Worm (Caenorhabditis elegans) whole organism, young adult: Measurements from ENCODE around the gene srbc-9.

Experiments
- B0019.2 ChIP-seq: fragments of 200-800 bp; sonication (Bioruptor generic); conservative IDR thresholded peaks from 2 replicates; pipeline ENCODE4 v1.3.6; 2022; ENCODE audit warnings: missing genetic modification reagents, missing genetic modification characterization, missing compliant biosample characterization
- B0035.1 ChIP-seq: sonication (generic microtip); optimal IDR thresholded peaks from 2 replicates; lab custom pipeline; 2016; ENCODE audit warnings: missing genetic modification characterization, mild to moderate bottlenecking, missing compliant biosample characterization, missing genotype, missing genetic modification reagents
- C06A6.2 ChIP-seq: fragments of 200-800 bp; sonication (Bioruptor generic); conservative IDR thresholded peaks from 2 replicates; pipeline ENCODE4 v1.3.6; 2022; ENCODE audit warnings: missing genetic modification characterization, missing compliant biosample characterization
- F10E7.11 ChIP-seq: sonication (generic microtip); optimal IDR thresholded peaks from 2 replicates; lab custom pipeline; 2017; ENCODE audit warnings: mild to moderate bottlenecking, missing genetic modification characterization, moderate library complexity, missing compliant biosample characterization
- F23B12.7 ChIP-seq: sonication (generic microtip); optimal IDR thresholded peaks from 2 replicates; lab custom pipeline; 2017; ENCODE audit warnings: missing genetic modification characterization, mild to moderate bottlenecking, missing compliant biosample characterization, antibody characterized with exemption, moderate library complexity; ENCODE audit not compliant: insufficient read depth
- F55B11.4 ChIP-seq: sonication (generic microtip); optimal IDR thresholded peaks from 2 replicates; lab custom pipeline; 2016; ENCODE audit warnings: missing compliant biosample characterization, missing genetic modification characterization, borderline replicate concordance; ENCODE audit not compliant: insufficient read depth
- F57A8.1 ChIP-seq: fragments of 200-800 bp; sonication (Bioruptor generic); optimal IDR thresholded peaks from 2 replicates; lab custom pipeline; 2018; ENCODE audit warnings: mild to moderate bottlenecking, missing genetic modification characterization, moderate library complexity, missing compliant biosample characterization
- Y53F4B.3 ChIP-seq: fragments of 200-800 bp; sonication (Bioruptor generic); IDR thresholded peaks from 2 replicates; pipeline ENCODE4 v1.3.6; 2022; ENCODE audit warnings: missing genetic modification reagents, missing genetic modification characterization, missing compliant biosample characterization
- Y95B8A.8 ChIP-seq: fragments of 200-800 bp; sonication (Bioruptor generic); IDR thresholded peaks from 2 replicates; pipeline ENCODE4 v1.3.6; 2022; ENCODE audit warnings: missing genetic modification reagents, missing genetic modification characterization, missing compliant biosample characterization
- akir-1 ChIP-seq: fragments of 200-800 bp; sonication (Bioruptor generic); optimal IDR thresholded peaks from 2 replicates; lab custom pipeline; 2018; ENCODE audit warnings: mild to moderate bottlenecking, missing genetic modification characterization, moderate library complexity, missing compliant biosample characterization
- ama-1 ChIP-seq, 3 experiments: fragments of 150-350 bp in 1 of 3; sonication (generic microtip) in 2 of 3; optimal IDR thresholded peaks; 2 replicates each; lab custom pipeline; 2014 to 2018; ENCODE audit warnings: missing biosample characterization in 2 of 3, missing genetic modification characterization in 2 of 3, missing genetic modification reagents in 2 of 3
- aptf-2 ChIP-seq: fragments of 200-800 bp; sonication (Bioruptor generic); conservative IDR thresholded peaks from 2 replicates; pipeline ENCODE4 v1.3.6; 2022; ENCODE audit warnings: missing genetic modification reagents, missing genetic modification characterization, missing compliant biosample characterization
- aptf-3 ChIP-seq: fragments of 200-800 bp; sonication (Bioruptor generic); IDR thresholded peaks from 2 replicates; pipeline ENCODE4 v1.3.6; 2022; ENCODE audit warnings: missing genetic modification characterization, missing compliant biosample characterization
- athp-1 ChIP-seq: sonication (generic microtip); optimal IDR thresholded peaks from 2 replicates; lab custom pipeline; 2017; ENCODE audit warnings: mild to moderate bottlenecking, missing genetic modification characterization, missing compliant biosample characterization
- attf-6 ChIP-seq: fragments of 200-800 bp; sonication (Bioruptor generic); IDR thresholded peaks from 2 replicates; pipeline ENCODE4 v1.3.6; 2022; ENCODE audit warnings: missing genetic modification reagents, missing genetic modification characterization, missing compliant biosample characterization
- ceh-27 ChIP-seq: fragments of 200-800 bp; sonication (Bioruptor generic); optimal IDR thresholded peaks from 2 replicates; lab custom pipeline; 2018; ENCODE audit warnings: mild to moderate bottlenecking, missing genetic modification characterization, moderate library complexity, missing compliant biosample characterization
- egl-18 ChIP-seq: fragments of 200-800 bp; sonication (Bioruptor generic); IDR thresholded peaks from 2 replicates; pipeline ENCODE4 v1.3.6; 2022; ENCODE audit warnings: missing genetic modification reagents, missing genetic modification characterization, missing compliant biosample characterization
- ets-4 ChIP-seq: fragments of 200-800 bp; sonication (Bioruptor generic); optimal IDR thresholded peaks from 2 replicates; lab custom pipeline; 2018; ENCODE audit warnings: mild to moderate bottlenecking, missing genetic modification characterization, missing compliant biosample characterization
- him-1 ChIP-seq: sonication (generic microtip); optimal IDR thresholded peaks from 2 replicates; lab custom pipeline; 2016; ENCODE audit warnings: missing genotype, missing genetic modification reagents, missing genetic modification characterization, missing compliant biosample characterization
- hmg-20 ChIP-seq: fragments of 200-800 bp; sonication (Bioruptor generic); IDR thresholded peaks from 2 replicates; pipeline ENCODE4 v1.3.6; 2022; ENCODE audit warnings: missing genetic modification reagents, missing genetic modification characterization, missing compliant biosample characterization
- hsf-1 ChIP-seq: fragments of 200-800 bp; sonication (Bioruptor generic); IDR thresholded peaks from 2 replicates; pipeline ENCODE4 v1.3.6; 2022; ENCODE audit warnings: missing genetic modification reagents, missing genetic modification characterization, missing compliant biosample characterization
- lag-1 ChIP-seq: fragments of 200-800 bp; sonication (Bioruptor generic); IDR thresholded peaks from 2 replicates; pipeline ENCODE4 v1.3.6; 2022; ENCODE audit warnings: missing genetic modification reagents, missing genetic modification characterization, missing compliant biosample characterization
- let-607 ChIP-seq, 2 experiments: fragments of 200-800 bp in 1 of 2; sonication (Bioruptor generic) in 1 of 2; sonication (generic microtip) in 1 of 2; optimal IDR thresholded peaks; 2 replicates each; lab custom pipeline; 2016 to 2018; ENCODE audit warnings: mild to moderate bottlenecking in 2 of 2, missing compliant biosample characterization in 2 of 2, missing genetic modification characterization in 2 of 2, moderate library complexity in 2 of 2, missing genotype in 1 of 2
- lir-1 ChIP-seq: fragments of 200-800 bp; sonication (Bioruptor generic); conservative IDR thresholded peaks from 2 replicates; pipeline ENCODE4 v1.3.6; 2022; ENCODE audit warnings: missing genetic modification reagents, missing genetic modification characterization, missing compliant biosample characterization
- lsy-27 ChIP-seq: sonication (generic microtip); optimal IDR thresholded peaks from 2 replicates; lab custom pipeline; 2017; ENCODE audit warnings: missing genetic modification characterization, mild to moderate bottlenecking, missing compliant biosample characterization, antibody characterized with exemption, missing genotype, borderline replicate concordance; ENCODE audit not compliant: insufficient read depth
- madf-10 ChIP-seq: sonication (generic microtip); optimal IDR thresholded peaks from 2 replicates; lab custom pipeline; 2016; ENCODE audit warnings: mild to moderate bottlenecking, missing genetic modification characterization, missing compliant biosample characterization
- madf-3 ChIP-seq: fragments of 200-800 bp; sonication (Bioruptor generic); IDR thresholded peaks from 2 replicates; pipeline ENCODE4 v1.3.6; 2022; ENCODE audit warnings: missing genetic modification reagents, missing genetic modification characterization, missing compliant biosample characterization
- madf-8 ChIP-seq: fragments of 200-800 bp; sonication (Bioruptor generic); conservative IDR thresholded peaks from 2 replicates; pipeline ENCODE4 v1.3.6; 2022; ENCODE audit warnings: missing genetic modification reagents, missing genetic modification characterization, missing compliant biosample characterization
- mel-28 ChIP-seq: sonication (generic microtip); optimal IDR thresholded peaks from 2 replicates; lab custom pipeline; 2016; ENCODE audit warnings: borderline replicate concordance, mild to moderate bottlenecking, missing genetic modification characterization, missing compliant biosample characterization
- nhr-80 ChIP-seq: sonication (generic microtip); optimal IDR thresholded peaks from 2 replicates; lab custom pipeline; 2016; ENCODE audit warnings: missing genetic modification characterization, missing compliant biosample characterization
- nhr-90 ChIP-seq: sonication (generic microtip); optimal IDR thresholded peaks from 2 replicates; lab custom pipeline; 2016; ENCODE audit warnings: missing genotype, mild to moderate bottlenecking, missing genetic modification characterization, missing compliant biosample characterization
- pbrm-1 ChIP-seq: fragments of 200-800 bp; sonication (Bioruptor generic); IDR thresholded peaks from 2 replicates; pipeline ENCODE4 v1.3.6; 2022; ENCODE audit warnings: missing genetic modification reagents, missing genetic modification characterization, missing compliant biosample characterization
- rec-8 ChIP-seq, 2 experiments: sonication (generic microtip); optimal IDR thresholded peaks; 2 replicates each; lab custom pipeline; 2016; ENCODE audit warnings: mild to moderate bottlenecking in 2 of 2, missing genetic modification characterization in 2 of 2, missing genetic modification reagents in 2 of 2, missing genotype in 2 of 2, missing biosample characterization in 1 of 2, missing compliant biosample characterization in 1 of 2, moderate library complexity in 1 of 2
- sdz-38 ChIP-seq: sonication (generic microtip); optimal IDR thresholded peaks from 2 replicates; lab custom pipeline; 2016; ENCODE audit warnings: missing genotype, missing genetic modification characterization, missing compliant biosample characterization
- sptf-2 ChIP-seq: fragments of 200-800 bp; sonication (Bioruptor generic); optimal IDR thresholded peaks from 2 replicates; lab custom pipeline; 2018; ENCODE audit warnings: mild to moderate bottlenecking, missing genetic modification characterization, missing compliant biosample characterization
- xnd-1 ChIP-seq: sonication (generic microtip); optimal IDR thresholded peaks from 2 replicates; lab custom pipeline; 2016; ENCODE audit warnings: missing genotype, missing genetic modification reagents, missing genetic modification characterization, missing compliant biosample characterization
- ztf-26 ChIP-seq: sonication (generic microtip); optimal IDR thresholded peaks from 2 replicates; lab custom pipeline; 2017; ENCODE audit warnings: missing genetic modification characterization, missing compliant biosample characterization
- ztf-28 ChIP-seq: fragments of 200-800 bp; sonication (Bioruptor generic); IDR thresholded peaks from 2 replicates; pipeline ENCODE4 v1.3.6; 2022; ENCODE audit warnings: missing genetic modification reagents, missing genetic modification characterization, missing compliant biosample characterization

srbc-9 gene

ce11 chrV:7528816-7529215, 38.6 kb upstream of the srbc-9 start, which contains the start of gene C54F6.5:
TSS of gene C54F6.5 (plus strand) at chrV:7529116.
- no peak for TF ChIP-seq akir-1 (GFP tag; lab: Kevin White, UChicago)
- no peak for TF ChIP-seq lsy-27 (tag; lab: Kevin White, UChicago)
- TF ChIP-seq madf-8 (GFP tag; lab: Robert Waterston, UW): no peak
- no peak for TF ChIP-seq nhr-90 (tag; lab: Kevin White, UChicago)
- TF ChIP-seq F55B11.4 (tag; lab: Kevin White, UChicago): no peak
- TF ChIP-seq mel-28 (tag; lab: Kevin White, UChicago): no peak
- no peak for TF ChIP-seq egl-18 (GFP tag; lab: Robert Waterston, UW)
- TF ChIP-seq Y95B8A.8 (GFP tag; lab: Robert Waterston, UW): no peak
- no peak for TF ChIP-seq hsf-1 (GFP tag; lab: Robert Waterston, UW)
- TF ChIP-seq F10E7.11 (tag; lab: Kevin White, UChicago): no peak

- TF ChIP-seq xnd-1 (no peak), nhr-80 (tag; lab: Kevin White, UChicago) (no peak), aptf-2 (no peak), ztf-28 (GFP tag; lab: Robert Waterston, UW) (no peak), B0019.2 (GFP tag; lab: Robert Waterston, UW) (no peak), lag-1 (GFP tag; lab: Robert Waterston, UW) (no peak), F57A8.1 (GFP tag; lab: Kevin White, UChicago) (no peak), B0035.1 (no peak), ceh-27 (GFP tag; lab: Kevin White, UChicago) (no peak), athp-1 (tag; lab: Kevin White, UChicago) (no peak), pbrm-1 (no peak), sdz-38 (tag; lab: Kevin White, UChicago) (no peak), hmg-20 (GFP tag; lab: Robert Waterston, UW) (no peak), Y95B8A.8 (GFP tag; lab: Robert Waterston, UW) (no peak), F23B12.7 (tag; lab: Kevin White, UChicago) (no peak), C06A6.2 (GFP tag; lab: Robert Waterston, UW) (no peak), lsy-27 (tag; lab: Kevin White, UChicago) (no peak), him-1 (no peak)
Measured at ce11 chrV:7527153-7527552, 36.9 kb upstream of the srbc-9 start, which contains the start of gene C54F6.17. TSS of gene C54F6.17 (plus strand) at chrV:7527453.

- TF ChIP-seq ets-4 (GFP tag; lab: Kevin White, UChicago) (no peak), lir-1 (GFP tag; lab: Robert Waterston, UW) (no peak), ama-1 (optimal IDR thresholded peaks at IDR 0.05; lab: Kevin White, UChicago) (no peak), ama-1 (GFP tag; optimal IDR thresholded peaks at IDR 0.05; lab: Kevin White, UChicago) (no peak), attf-6 (GFP tag; lab: Robert Waterston, UW) (no peak), F23B12.7 (tag; lab: Kevin White, UChicago) (no peak), madf-3 (GFP tag; lab: Robert Waterston, UW) (no peak), akir-1 (GFP tag; lab: Kevin White, UChicago) (no peak), ztf-26 (no peak), aptf-3 (no peak), rec-8 (tag; optimal IDR thresholded peaks at IDR 0.05; lab: Kevin White, UChicago) (no peak), him-1 (no peak), Y53F4B.3 (no peak), sptf-2 (GFP tag; lab: Kevin White, UChicago) (no peak), let-607 (tag; optimal IDR thresholded peaks at IDR 0.05; lab: Kevin White, UChicago) (no peak), madf-10 (no peak)
Measured at ce11 chrV:7525695-7526094, 35.5 kb upstream of the srbc-9 start, which contains the start of gene C54F6.18. TSS of gene C54F6.18 (plus strand) at chrV:7525995.
